Fruit fly (Drosophila melanogaster) whole organism, adult: Measurements from ENCODE around the gene Samuel.

Experiments used
- CG11617 ChIP-seq: fragments of 200-800 bp; sonication (Bioruptor generic); optimal IDR thresholded peaks from 2 replicates; lab custom pipeline; 2017; ENCODE audit warnings: mild to moderate bottlenecking, missing biosample characterization, missing genetic modification reagents, missing genetic modification characterization
- CG12768 ChIP-seq: fragments of 200-800 bp; sonication (Bioruptor generic); optimal IDR thresholded peaks from 2 replicates; lab custom pipeline; 2017; ENCODE audit warnings: missing biosample characterization, missing genetic modification characterization, mild to moderate bottlenecking, moderate library complexity, missing genetic modification reagents
- CG14711 ChIP-seq: fragments of 200-800 bp; sonication (Bioruptor generic); optimal IDR thresholded peaks from 2 replicates; lab custom pipeline; 2018; ENCODE audit warnings: missing biosample characterization, mild to moderate bottlenecking, missing genetic modification characterization, moderate library complexity
- CG1620 ChIP-seq: fragments of 200-800 bp; sonication (Bioruptor generic); optimal IDR thresholded peaks from 2 replicates; lab custom pipeline; 2016; ENCODE audit warnings: missing biosample characterization, missing genetic modification characterization
- CG33017 ChIP-seq: fragments of 200-800 bp; sonication (Bioruptor generic); optimal IDR thresholded peaks from 2 replicates; lab custom pipeline; 2018; ENCODE audit warnings: missing biosample characterization, mild to moderate bottlenecking, missing genetic modification characterization, moderate library complexity
- CG5204 ChIP-seq: fragments of 200-800 bp; sonication (Bioruptor generic); optimal IDR thresholded peaks from 2 replicates; lab custom pipeline; 2016; ENCODE audit warnings: missing biosample characterization, missing genetic modification characterization
- CG7045 ChIP-seq: fragments of 200-800 bp; sonication (Bioruptor generic); optimal IDR thresholded peaks from 2 replicates; lab custom pipeline; 2017; ENCODE audit warnings: missing biosample characterization, mild to moderate bottlenecking, missing genetic modification characterization
- CG7101 ChIP-seq: fragments of 200-800 bp; sonication (Bioruptor generic); optimal IDR thresholded peaks from 2 replicates; lab custom pipeline; 2018; ENCODE audit warnings: missing biosample characterization, mild to moderate bottlenecking, missing genetic modification characterization, moderate library complexity
- Clk ChIP-seq: fragments of 200-800 bp; sonication (Bioruptor generic); optimal IDR thresholded peaks from 2 replicates; lab custom pipeline; 2017; ENCODE audit warnings: missing biosample characterization, missing genetic modification characterization
- Crg-1 ChIP-seq: fragments of 200-800 bp; sonication (Bioruptor generic); optimal IDR thresholded peaks from 2 replicates; lab custom pipeline; 2016; ENCODE audit warnings: missing biosample characterization, missing genetic modification characterization
- Hr96 ChIP-seq: fragments of 200-800 bp; sonication (Bioruptor generic); optimal IDR thresholded peaks from 2 replicates; lab custom pipeline; 2016; ENCODE audit warnings: missing biosample characterization, missing genetic modification characterization
- Mnt ChIP-seq: fragments of 200-800 bp; sonication (Bioruptor generic); optimal IDR thresholded peaks from 2 replicates; lab custom pipeline; 2016; ENCODE audit warnings: missing biosample characterization, mild to moderate bottlenecking, missing genetic modification characterization
- bab1 ChIP-seq: fragments of 200-800 bp; sonication (Bioruptor generic); optimal IDR thresholded peaks from 3 replicates; lab custom pipeline; 2019; ENCODE audit warnings: missing biosample characterization, mild to moderate bottlenecking, missing genetic modification characterization, moderate library complexity
- cic ChIP-seq: fragments of 200-800 bp; sonication (Bioruptor generic); optimal IDR thresholded peaks from 2 replicates; lab custom pipeline; 2017; ENCODE audit warnings: missing biosample characterization, mild to moderate bottlenecking, missing genetic modification characterization, moderate library complexity
- cnc ChIP-seq, 2 experiments: fragments of >200 bp; optimal IDR thresholded peaks; 2 replicates each; lab custom pipeline; 2017
- kay ChIP-seq: fragments of 200-800 bp; sonication (Bioruptor generic); peaks from one replicate; lab custom pipeline; 2016; ENCODE audit warnings: missing biosample characterization, missing genetic modification characterization, borderline replicate concordance
- ovo ChIP-seq: fragments of 200-800 bp; sonication (Bioruptor generic); optimal IDR thresholded peaks from 2 replicates; lab custom pipeline; 2016; ENCODE audit warnings: missing biosample characterization, missing genetic modification characterization
- pad ChIP-seq: fragments of 200-800 bp; sonication (Bioruptor generic); optimal IDR thresholded peaks from 3 replicates; lab custom pipeline; 2017; ENCODE audit warnings: missing biosample characterization, missing genetic modification characterization, mild to moderate bottlenecking, moderate library complexity, missing genetic modification reagents
- tj ChIP-seq: fragments of 200-800 bp; sonication (Bioruptor generic); optimal IDR thresholded peaks from 3 replicates; lab custom pipeline; 2017; ENCODE audit warnings: missing biosample characterization, mild to moderate bottlenecking, missing genetic modification characterization, moderate library complexity
- toe ChIP-seq: fragments of 200-800 bp; sonication (Bioruptor generic); optimal IDR thresholded peaks from 2 replicates; lab custom pipeline; 2016; ENCODE audit warnings: missing biosample characterization, missing genetic modification characterization

Gene Samuel

DNA sequence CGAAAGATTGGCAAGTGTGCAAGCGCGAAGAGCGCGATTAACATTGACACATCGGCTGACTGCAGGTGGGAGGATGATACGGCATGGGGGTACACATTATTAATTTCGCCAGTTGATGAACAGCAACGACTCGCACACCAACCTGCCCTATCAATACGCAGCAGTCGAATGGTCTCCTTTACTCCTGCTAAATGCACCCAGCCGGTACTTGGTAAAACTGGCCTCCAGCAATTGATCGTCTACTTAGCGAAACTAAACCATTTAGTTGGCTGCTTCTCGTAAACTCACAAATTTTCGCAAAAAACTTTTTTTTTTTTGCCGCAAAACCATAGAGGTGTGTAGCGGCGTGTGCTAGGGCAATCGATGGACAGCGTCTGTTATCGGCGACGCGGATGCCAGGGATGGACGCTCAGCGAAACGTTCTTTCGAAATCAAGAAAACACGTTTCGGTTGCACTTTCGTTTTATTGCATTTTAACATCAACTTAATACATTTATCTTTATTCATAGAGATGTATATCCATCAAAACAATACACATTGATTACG lies 33.8 kb upstream of the Samuel start, which contains the start of gene Ge-1:
Gene Ge-1, minus strand, starts transcription at position 373 of the 546 bp plus-strand sequence.
- TF ChIP-seq bab1 (GFP tag; lab: Kevin White, UChicago), result peak; percentile 17
- no peak for TF ChIP-seq CG1620

DNA sequence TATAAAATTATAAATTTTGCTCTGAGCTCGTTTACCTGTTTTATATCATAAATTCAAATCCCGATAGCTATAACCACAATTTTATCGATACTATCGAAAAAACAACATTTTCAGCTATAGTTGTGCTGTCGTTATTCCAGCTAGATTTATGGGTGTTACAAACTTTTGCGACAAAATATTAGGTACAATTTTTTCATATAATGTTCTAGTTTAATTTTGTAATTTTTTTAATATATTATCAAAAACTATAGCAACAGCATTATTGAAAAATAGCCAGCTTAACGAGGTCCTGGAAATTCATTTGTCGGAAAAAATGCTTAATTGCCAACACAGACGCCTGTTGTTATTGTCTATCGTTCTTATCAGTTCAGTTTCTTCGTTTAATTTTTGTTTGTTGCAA lies 24.3 kb upstream of the Samuel start, which contains the start of gene Wdr59:
Gene Wdr59, plus strand, starts transcription at position 334 of the 400 bp plus-strand sequence.
- peak; percentile 25 for TF ChIP-seq Crg-1 (GFP tag; lab: Kevin White, UChicago)
- TF ChIP-seq CG5204 (GFP tag; lab: Kevin White, UChicago), result peak; percentile 54
- no peak for TF ChIP-seq cnc (optimal IDR thresholded peaks at IDR 0.05; lab: Kevin White, UChicago)
- no peak for TF ChIP-seq toe (GFP tag; lab: Kevin White, UChicago)
- TF ChIP-seq kay, result no peak
- TF ChIP-seq CG7101 (tag; lab: Kevin White, UChicago), result peak; percentile 40
- TF ChIP-seq bab1 (GFP tag; lab: Kevin White, UChicago), result peak; percentile 64
- no peak for TF ChIP-seq pad (GFP tag; lab: Kevin White, UChicago)
- TF ChIP-seq CG11617 (GFP tag; lab: Kevin White, UChicago), result peak; percentile 33
- no peak for TF ChIP-seq cic
- TF ChIP-seq CG1620, result peak; percentile 23
- peak; percentile 26 for TF ChIP-seq Mnt (GFP tag; lab: Kevin White, UChicago)
- TF ChIP-seq CG33017 (tag; lab: Kevin White, UChicago), result peak; percentile 32
- peak; percentile 4 for TF ChIP-seq CG7045 (GFP tag; lab: Kevin White, UChicago)
- TF ChIP-seq CG14711 (tag; lab: Kevin White, UChicago), result peak; percentile 59
- TF ChIP-seq Hr96, result no peak
- peak; percentile 9 for TF ChIP-seq tj (GFP tag; lab: Kevin White, UChicago)
- TF ChIP-seq ovo (GFP tag; lab: Kevin White, UChicago), result no peak
- no peak for TF ChIP-seq CG12768 (GFP tag; lab: Kevin White, UChicago)
- no peak for TF ChIP-seq Clk (GFP tag; lab: Kevin White, UChicago)

- TF ChIP-seq CG12768 (GFP tag; lab: Kevin White, UChicago) (no peak), CG11617 (GFP tag; lab: Kevin White, UChicago) (no peak), Mnt (GFP tag; lab: Kevin White, UChicago) (no peak), CG7045 (GFP tag; lab: Kevin White, UChicago) (no peak), kay (no peak), cnc (optimal IDR thresholded peaks at IDR 0.05; lab: Kevin White, UChicago) (no peak), Clk (GFP tag; lab: Kevin White, UChicago) (no peak), CG7101 (tag; lab: Kevin White, UChicago) (no peak), Crg-1 (GFP tag; lab: Kevin White, UChicago) (no peak), Hr96 (no peak), bab1 (GFP tag; lab: Kevin White, UChicago) (no peak), CG5204 (GFP tag; lab: Kevin White, UChicago) (no peak), ovo (GFP tag; lab: Kevin White, UChicago) (no peak), cic (no peak)
Measured at dm6 chr2L:11086357-11086924, 19.6 kb upstream of the Samuel start, which contains the start of gene CG16854. Gene CG16854 (plus strand): TSS chr2L:11086721.

DNA sequence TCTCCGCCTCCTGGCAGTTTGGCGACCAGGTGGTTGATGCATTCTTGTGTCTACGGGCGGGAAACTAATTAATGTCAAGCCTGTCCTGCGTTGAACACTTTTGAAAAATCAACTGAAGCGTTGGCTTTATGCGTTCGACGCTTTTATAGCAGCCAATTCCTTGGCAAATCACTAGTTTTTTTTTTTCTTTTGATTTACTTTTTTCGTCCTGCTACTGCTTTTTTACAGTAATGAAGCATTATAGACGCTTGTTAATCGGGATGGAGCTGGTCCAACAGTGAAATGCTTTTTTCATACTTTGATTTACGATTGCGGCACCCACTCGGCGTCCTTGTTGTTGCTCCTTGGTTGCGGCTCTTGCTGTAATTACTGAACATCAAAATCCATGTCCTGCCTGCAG lies 18.3 kb upstream of the Samuel start, which contains the start of gene AstCC:
Gene AstCC, minus strand, starts transcription at position 101 of the 400 bp plus-strand sequence.
- TF ChIP-seq CG7045 (GFP tag; lab: Kevin White, UChicago) (no peak), cnc (optimal IDR thresholded peaks at IDR 0.05; lab: Kevin White, UChicago) (no peak), CG1620 (no peak), CG14711 (tag; lab: Kevin White, UChicago) (no peak), kay (no peak), Crg-1 (GFP tag; lab: Kevin White, UChicago) (no peak), cic (no peak), tj (GFP tag; lab: Kevin White, UChicago) (no peak), Hr96 (no peak), CG7101 (tag; lab: Kevin White, UChicago) (no peak)

- no peak for TF ChIP-seq Hr96
- no peak for TF ChIP-seq Mnt (GFP tag; lab: Kevin White, UChicago)
- no peak for TF ChIP-seq toe (GFP tag; lab: Kevin White, UChicago)
- no peak for TF ChIP-seq CG33017 (tag; lab: Kevin White, UChicago)
- no peak for TF ChIP-seq cnc (optimal IDR thresholded peaks at IDR 0.05; lab: Kevin White, UChicago)
- no peak for TF ChIP-seq bab1 (GFP tag; lab: Kevin White, UChicago)
- TF ChIP-seq cic, result no peak
- TF ChIP-seq CG1620, result no peak
- no peak for TF ChIP-seq Clk (GFP tag; lab: Kevin White, UChicago)
- no peak for TF ChIP-seq ovo (GFP tag; lab: Kevin White, UChicago)
- no peak for TF ChIP-seq CG14711 (tag; lab: Kevin White, UChicago)
- TF ChIP-seq kay, result no peak
- TF ChIP-seq CG11617 (GFP tag; lab: Kevin White, UChicago), result no peak
- no peak for TF ChIP-seq tj (GFP tag; lab: Kevin White, UChicago)
- no peak for TF ChIP-seq CG7101 (tag; lab: Kevin White, UChicago)
- no peak for TF ChIP-seq Crg-1 (GFP tag; lab: Kevin White, UChicago)
Measured at dm6 chr2L:11082025-11082424, 15.2 kb upstream of the Samuel start.

dm6 chr2L:11081337-11081736 lies 14.5 kb upstream of the Samuel start, which contains the start of gene AstC:
Gene AstC (minus strand): TSS chr2L:11081399.
- TF ChIP-seq Clk (GFP tag; lab: Kevin White, UChicago) (no peak), CG33017 (tag; lab: Kevin White, UChicago) (no peak), CG11617 (GFP tag; lab: Kevin White, UChicago) (no peak), CG1620 (no peak), bab1 (GFP tag; lab: Kevin White, UChicago) (no peak), Mnt (GFP tag; lab: Kevin White, UChicago) (no peak), Hr96 (no peak), pad (GFP tag; lab: Kevin White, UChicago) (no peak), CG7101 (tag; lab: Kevin White, UChicago) (no peak), cic (no peak), CG5204 (GFP tag; lab: Kevin White, UChicago) (no peak), toe (GFP tag; lab: Kevin White, UChicago) (no peak), tj (GFP tag; lab: Kevin White, UChicago) (no peak), cnc (optimal IDR thresholded peaks at IDR 0.05; lab: Kevin White, UChicago) (no peak), kay (no peak), CG7045 (GFP tag; lab: Kevin White, UChicago) (no peak), CG14711 (tag; lab: Kevin White, UChicago) (no peak), ovo (GFP tag; lab: Kevin White, UChicago) (no peak), Crg-1 (GFP tag; lab: Kevin White, UChicago) (no peak)
